Fruit fly (Drosophila melanogaster) whole organism, embryonic: ENCODE measurements around the gene Pmm2.
A peak's percentile ranks its signal among the peaks of the same experiment; 100 is the strongest.

Experiments
- Atf3 ChIP-seq: fragments of 200-800 bp; sonication (Bioruptor generic); optimal IDR thresholded peaks from 3 replicates; lab custom pipeline; 2016; ENCODE audit warnings: missing biosample characterization, missing genetic modification characterization
- Atf6 ChIP-seq: fragments of 200-800 bp; sonication (Bioruptor generic); IDR thresholded peaks from 2 replicates; pipeline ENCODE4 v1.3.6; 2022; ENCODE audit warnings: missing biosample characterization, missing genetic modification characterization
- B-H1 ChIP-seq: fragments of 200-800 bp; sonication (Bioruptor generic); IDR thresholded peaks from 3 replicates; pipeline ENCODE4 v1.3.6; 2022; ENCODE audit warnings: missing biosample characterization, missing genetic modification characterization
- CG10462 ChIP-seq: fragments of 200-800 bp; sonication (Bioruptor generic); optimal IDR thresholded peaks from 2 replicates; lab custom pipeline; 2016; ENCODE audit warnings: missing biosample characterization, missing genetic modification characterization
- CG10979 ChIP-seq: fragments of 200-800 bp; sonication (Bioruptor generic); optimal IDR thresholded peaks from 2 replicates; lab custom pipeline; 2018; ENCODE audit warnings: missing biosample characterization, mild to moderate bottlenecking, missing genetic modification characterization, moderate library complexity
- CG12071 ChIP-seq: fragments of 200-800 bp; sonication (Bioruptor generic); optimal IDR thresholded peaks from 3 replicates; lab custom pipeline; 2018; ENCODE audit warnings: missing biosample characterization, mild to moderate bottlenecking, missing genetic modification characterization
- CG13296 ChIP-seq: fragments of 200-800 bp; sonication (Bioruptor generic); optimal IDR thresholded peaks from 3 replicates; lab custom pipeline; 2018; ENCODE audit warnings: missing biosample characterization, mild to moderate bottlenecking, missing genetic modification characterization
- CG15479 ChIP-seq: fragments of 200-800 bp; sonication (Bioruptor generic); optimal IDR thresholded peaks from 3 replicates; lab custom pipeline; 2019; ENCODE audit warnings: missing biosample characterization, mild to moderate bottlenecking, missing genetic modification characterization, moderate library complexity
- CG1603 ChIP-seq: fragments of 200-800 bp; sonication (Bioruptor generic); optimal IDR thresholded peaks from 2 replicates; lab custom pipeline; 2019; ENCODE audit warnings: missing biosample characterization, mild to moderate bottlenecking, missing genetic modification characterization, moderate library complexity
- CG16863 ChIP-seq: fragments of 200-800 bp; sonication (Bioruptor generic); optimal IDR thresholded peaks from 3 replicates; lab custom pipeline; 2016; ENCODE audit warnings: missing biosample characterization, missing genetic modification characterization
- CG17328 ChIP-seq: fragments of 200-800 bp; sonication (Bioruptor generic); IDR thresholded peaks from 2 replicates; pipeline ENCODE4 v1.3.6; 2022; ENCODE audit warnings: missing biosample characterization, missing genetic modification characterization
- CG17361 ChIP-seq: fragments of 200-800 bp; sonication (Bioruptor generic); IDR thresholded peaks from 3 replicates; pipeline ENCODE4 v1.3.6; 2022; ENCODE audit warnings: missing biosample characterization, missing genetic modification characterization
- CG18011 ChIP-seq: fragments of 200-800 bp; sonication (Bioruptor generic); optimal IDR thresholded peaks from 2 replicates; lab custom pipeline; 2017; ENCODE audit warnings: missing biosample characterization, missing genetic modification characterization, mild to moderate bottlenecking, moderate library complexity, missing genotype
- CG34422 ChIP-seq: fragments of 200-800 bp; sonication (Bioruptor generic); IDR thresholded peaks from 3 replicates; pipeline ENCODE4 v1.3.6; 2022; ENCODE audit warnings: missing biosample characterization, missing genetic modification characterization
- CG3995 ChIP-seq: fragments of 200-800 bp; sonication (Bioruptor generic); optimal IDR thresholded peaks from 3 replicates; lab custom pipeline; 2016; ENCODE audit warnings: missing biosample characterization, missing genetic modification characterization
- CG4404 ChIP-seq: fragments of 200-800 bp; sonication (Bioruptor generic); IDR thresholded peaks from 2 replicates; pipeline ENCODE4 v1.3.6; 2022; ENCODE audit warnings: missing biosample characterization, missing genetic modification characterization
- CG5180 ChIP-seq: fragments of 200-800 bp; sonication (Bioruptor generic); optimal IDR thresholded peaks from 3 replicates; lab custom pipeline; 2017; ENCODE audit warnings: missing biosample characterization, missing genetic modification characterization, mild to moderate bottlenecking, moderate library complexity, missing genetic modification reagents
- CG5245 ChIP-seq: fragments of 200-800 bp; sonication (Bioruptor generic); optimal IDR thresholded peaks from 3 replicates; lab custom pipeline; 2016; ENCODE audit warnings: missing biosample characterization, missing genetic modification characterization
- CG6813 ChIP-seq: fragments of 200-800 bp; sonication (Bioruptor generic); optimal IDR thresholded peaks from 2 replicates; lab custom pipeline; 2017; ENCODE audit warnings: missing biosample characterization, missing genetic modification characterization, mild to moderate bottlenecking, moderate library complexity, missing genetic modification reagents
- CG8924 ChIP-seq: fragments of 200-800 bp; optimal IDR thresholded peaks from 3 replicates; lab custom pipeline; 2019; ENCODE audit warnings: missing biosample characterization, mild to moderate bottlenecking, missing genetic modification characterization, moderate library complexity
- CTCF ChIP-seq: fragments of 200-800 bp; sonication (Bioruptor generic); optimal IDR thresholded peaks from 2 replicates; lab custom pipeline; 2017; ENCODE audit warnings: missing biosample characterization, mild to moderate bottlenecking, missing genetic modification characterization, moderate library complexity
- Chrac-16 ChIP-seq: fragments of 200-800 bp; sonication (Bioruptor generic); optimal IDR thresholded peaks from 3 replicates; lab custom pipeline; 2016; ENCODE audit warnings: missing biosample characterization, missing genetic modification characterization
- Dek ChIP-seq: fragments of 200-800 bp; sonication (Bioruptor generic); optimal IDR thresholded peaks from 3 replicates; lab custom pipeline; 2019; ENCODE audit warnings: missing biosample characterization, mild to moderate bottlenecking, missing genetic modification characterization, moderate library complexity
- Doc2 ChIP-seq: fragments of 200-800 bp; sonication (Bioruptor generic); IDR thresholded peaks from 2 replicates; pipeline ENCODE4 v1.3.6; 2022; ENCODE audit warnings: missing biosample characterization, missing genetic modification characterization
- GATAe ChIP-seq: fragments of 200-800 bp; sonication (Bioruptor generic); conservative IDR thresholded peaks from 2 replicates; pipeline ENCODE4 v1.3.6; 2022; ENCODE audit warnings: missing biosample characterization, missing genetic modification characterization
- Hmx ChIP-seq: fragments of 200-800 bp; sonication (Bioruptor generic); optimal IDR thresholded peaks from 2 replicates; lab custom pipeline; 2016; ENCODE audit warnings: missing biosample characterization, missing genetic modification characterization
- Mes4 ChIP-seq: fragments of 200-800 bp; sonication (Bioruptor generic); optimal IDR thresholded peaks from 2 replicates; lab custom pipeline; 2016; ENCODE audit warnings: missing biosample characterization, missing genetic modification characterization
- Mrtf ChIP-seq: fragments of 200-800 bp; sonication (Bioruptor generic); IDR thresholded peaks from 3 replicates; pipeline ENCODE4 v1.3.6; 2022; ENCODE audit warnings: missing biosample characterization, missing genetic modification characterization
- Pdp1 ChIP-seq, 2 experiments: fragments of 200-800 bp; sonication (Bioruptor generic); optimal IDR thresholded peaks; 3 replicates each; lab custom pipeline; 2016; ENCODE audit warnings: missing biosample characterization in 2 of 2, missing genetic modification characterization in 2 of 2, mild to moderate bottlenecking in 1 of 2, moderate library complexity in 1 of 2
- Sry-β ChIP-seq: fragments of 200-800 bp; sonication (Bioruptor generic); optimal IDR thresholded peaks from 2 replicates; lab custom pipeline; 2018; ENCODE audit warnings: missing biosample characterization, mild to moderate bottlenecking, missing genetic modification characterization, moderate library complexity
- Stat92E ChIP-seq, 3 experiments: fragments of >200 bp in 2 of 3; fragments of 200-800 bp in 1 of 3; sonication (Bioruptor generic) in 1 of 3; optimal IDR thresholded peaks; 2 replicates each; lab custom pipeline; 2017 to 2019; ENCODE audit warnings: missing biosample characterization in 3 of 3, missing genetic modification characterization in 3 of 3, mild to moderate bottlenecking in 1 of 3, moderate library complexity in 1 of 3
- TFAM ChIP-seq: fragments of 200-800 bp; sonication (Bioruptor generic); optimal IDR thresholded peaks from 2 replicates; lab custom pipeline; 2017; ENCODE audit warnings: missing biosample characterization, missing genetic modification characterization, inconsistent platforms
- YL-1 ChIP-seq: fragments of 200-800 bp; sonication (Bioruptor generic); optimal IDR thresholded peaks from 3 replicates; lab custom pipeline; 2017; ENCODE audit warnings: missing biosample characterization, mild to moderate bottlenecking, missing genetic modification characterization
- bsh ChIP-seq, 2 experiments: fragments of 200-800 bp; sonication (Bioruptor generic); optimal IDR thresholded peaks; 2 replicates each; lab custom pipeline; 2017 to 2018; ENCODE audit warnings: mild to moderate bottlenecking in 2 of 2, missing biosample characterization in 2 of 2, missing genetic modification characterization in 2 of 2, moderate library complexity in 1 of 2
- dati ChIP-seq: fragments of 200-800 bp; sonication (Bioruptor generic); IDR thresholded peaks from 2 replicates; pipeline ENCODE4 v1.3.6; 2022; ENCODE audit warnings: missing biosample characterization, missing genetic modification characterization
- dpn ChIP-seq, 2 experiments: fragments of 200-800 bp; sonication (Bioruptor generic); optimal IDR thresholded peaks; 3 replicates each; lab custom pipeline; 2016; ENCODE audit warnings: missing biosample characterization in 2 of 2, missing genetic modification characterization in 2 of 2
- grau ChIP-seq: fragments of 200-800 bp; optimal IDR thresholded peaks from 3 replicates; lab custom pipeline; 2019; ENCODE audit warnings: missing biosample characterization, mild to moderate bottlenecking, missing genetic modification characterization, moderate library complexity
- jumu ChIP-seq: fragments of 200-800 bp; sonication (Bioruptor generic); optimal IDR thresholded peaks from 3 replicates; lab custom pipeline; 2016; ENCODE audit warnings: missing biosample characterization, missing genetic modification characterization
- klu ChIP-seq: fragments of 200-800 bp; sonication (Bioruptor generic); IDR thresholded peaks from 2 replicates; pipeline ENCODE4 v1.3.6; 2022; ENCODE audit warnings: missing biosample characterization, missing genetic modification characterization
- lab ChIP-seq: fragments of 200-800 bp; sonication (Bioruptor generic); optimal IDR thresholded peaks from 3 replicates; lab custom pipeline; 2017; ENCODE audit warnings: missing biosample characterization, missing genetic modification characterization, mild to moderate bottlenecking, moderate library complexity, missing genetic modification reagents
- p53 ChIP-seq: fragments of 200-800 bp; sonication (Bioruptor generic); optimal IDR thresholded peaks from 2 replicates; lab custom pipeline; 2016; ENCODE audit warnings: missing biosample characterization, missing genetic modification characterization
- pb ChIP-seq: fragments of 200-800 bp; sonication (Bioruptor generic); optimal IDR thresholded peaks from 3 replicates; lab custom pipeline; 2016; ENCODE audit warnings: missing biosample characterization, missing genetic modification characterization
- peb ChIP-seq: fragments of 200-800 bp; sonication (Bioruptor generic); IDR thresholded peaks from 2 replicates; pipeline ENCODE4 v1.3.6; 2022; ENCODE audit warnings: missing biosample characterization, missing genetic modification characterization
- pita ChIP-seq: fragments of 200-800 bp; sonication (Bioruptor generic); optimal IDR thresholded peaks from 2 replicates; lab custom pipeline; 2017; ENCODE audit warnings: missing biosample characterization, mild to moderate bottlenecking, missing genetic modification characterization
- ro ChIP-seq: fragments of 200-800 bp; sonication (Bioruptor generic); IDR thresholded peaks from 2 replicates; pipeline ENCODE4 v1.3.6; 2022; ENCODE audit warnings: missing biosample characterization, missing genetic modification characterization
- tll ChIP-seq, 2 experiments: fragments of 200-800 bp in 1 of 2; fragments of >200 bp in 1 of 2; sonication (Bioruptor generic) in 1 of 2; optimal IDR thresholded peaks; 2 replicates each; lab custom pipeline; 2017 to 2019; ENCODE audit warnings: missing biosample characterization in 2 of 2, missing genetic modification characterization in 2 of 2, mild to moderate bottlenecking in 1 of 2, moderate library complexity in 1 of 2
- trem ChIP-seq: fragments of 200-800 bp; optimal IDR thresholded peaks from 3 replicates; lab custom pipeline; 2019; ENCODE audit warnings: missing biosample characterization, mild to moderate bottlenecking, missing genetic modification characterization, moderate library complexity
- unc-4 ChIP-seq: fragments of 200-800 bp; sonication (Bioruptor generic); IDR thresholded peaks from 2 replicates; pipeline ENCODE4 v1.3.6; 2022; ENCODE audit warnings: missing biosample characterization, missing genetic modification characterization; ENCODE audit not compliant: partially characterized antibody
- vnd ChIP-seq: fragments of 200-800 bp; sonication (Bioruptor generic); IDR thresholded peaks from 3 replicates; pipeline ENCODE4 v1.3.6; 2022; ENCODE audit warnings: missing biosample characterization, missing genetic modification characterization; ENCODE audit not compliant: partially characterized antibody

The Pmm2 gene

DNA sequence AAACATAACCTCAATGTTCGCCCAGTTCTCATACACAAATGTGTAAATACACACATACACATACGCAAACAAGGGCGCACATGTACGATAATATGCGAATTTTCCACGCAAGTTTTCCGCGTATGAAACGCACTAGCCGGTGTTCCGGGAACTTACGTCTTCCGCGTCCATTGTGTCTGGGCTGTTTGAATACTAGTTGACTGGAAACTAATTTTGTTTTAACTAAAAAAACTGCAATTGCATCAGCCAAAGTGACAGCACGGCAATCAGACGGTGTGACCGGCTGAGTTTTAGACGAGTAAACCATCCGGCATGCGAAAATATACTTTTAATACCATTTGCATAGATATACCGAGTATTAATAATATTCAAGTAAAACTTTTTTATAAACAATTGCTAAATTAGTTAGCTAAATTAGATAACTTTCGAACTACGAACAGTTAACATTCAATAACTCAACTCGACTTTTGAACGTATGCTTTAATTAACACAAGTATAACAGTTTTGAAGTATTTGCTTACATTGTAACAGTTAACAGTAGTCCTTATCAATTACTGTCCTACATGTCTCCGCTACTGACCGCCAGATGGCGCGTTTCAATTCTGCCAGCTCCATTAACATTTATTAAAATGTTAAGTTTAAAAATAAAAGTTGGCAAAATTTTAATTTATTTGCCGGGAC lies 7.8 kb upstream of the Pmm2 start, which contains the start of gene eIF2beta (continued):
- TF ChIP-seq CG17328 (GFP tag; lab: Robert Waterston, UW) (0 out of 2 replicates have a peak, but pooled peaks have one; percentile 22), CG5180 (peak; percentile 8), trem (tag; lab: Kevin White, UChicago) (peak; percentile 80), bsh (GFP tag; optimal IDR thresholded peaks at IDR 0.05; lab: Kevin White, UChicago) (peak in 1 of 2 experiments; percentile 20), jumu (GFP tag; lab: Kevin White, UChicago) (no peak), Doc2 (no peak), grau (peak; percentile 43), CG13296 (GFP tag; lab: Kevin White, UChicago) (peak; percentile 64), vnd (GFP tag; lab: Robert Waterston, UW) (no peak), CG10979 (tag; lab: Kevin White, UChicago) (peak; percentile 47), klu (no peak), pb (no peak), Mes4 (GFP tag; lab: Kevin White, UChicago) (peak; percentile 39), CG1603 (tag; lab: Kevin White, UChicago) (peak; percentile 37), CG12071 (GFP tag; lab: Kevin White, UChicago) (peak; percentile 66), CG5245 (GFP tag; lab: Kevin White, UChicago) (peak; percentile 57), CG17361 (GFP tag; lab: Robert Waterston, UW) (peak; percentile 39; the same call in 1 of the 3 replicates), CTCF (peak; percentile 95), CG34422 (peak; percentile 85; the same call in 1 of the 3 replicates), Mrtf (GFP tag; lab: Robert Waterston, UW) (no peak), Chrac-16 (GFP tag; lab: Kevin White, UChicago) (peak; percentile 28), CG16863 (peak; percentile 14), Hmx (GFP tag; lab: Kevin White, UChicago) (no peak), YL-1 (GFP tag; lab: Kevin White, UChicago) (peak; percentile 97), CG10462 (GFP tag; lab: Kevin White, UChicago) (no peak), Stat92E (GFP tag; optimal IDR thresholded peaks at IDR 0.05; lab: Kevin White, UChicago) (peak in 1 of 3 experiments; percentile 12), Atf6 (no peak), GATAe (no peak), B-H1 (GFP tag; lab: Robert Waterston, UW) (no peak; the same call in 2 of the 3 replicates), Dek (tag; lab: Kevin White, UChicago) (no peak), CG3995 (GFP tag; lab: Kevin White, UChicago) (no peak), dpn (GFP tag; optimal IDR thresholded peaks at IDR 0.05; lab: Kevin White, UChicago) (peak in 1 of 2 experiments; percentile 18), CG8924 (tag; lab: Kevin White, UChicago) (peak; percentile 57), tll (GFP tag; optimal IDR thresholded peaks at IDR 0.05; lab: Kevin White, UChicago) (no peak)

DNA sequence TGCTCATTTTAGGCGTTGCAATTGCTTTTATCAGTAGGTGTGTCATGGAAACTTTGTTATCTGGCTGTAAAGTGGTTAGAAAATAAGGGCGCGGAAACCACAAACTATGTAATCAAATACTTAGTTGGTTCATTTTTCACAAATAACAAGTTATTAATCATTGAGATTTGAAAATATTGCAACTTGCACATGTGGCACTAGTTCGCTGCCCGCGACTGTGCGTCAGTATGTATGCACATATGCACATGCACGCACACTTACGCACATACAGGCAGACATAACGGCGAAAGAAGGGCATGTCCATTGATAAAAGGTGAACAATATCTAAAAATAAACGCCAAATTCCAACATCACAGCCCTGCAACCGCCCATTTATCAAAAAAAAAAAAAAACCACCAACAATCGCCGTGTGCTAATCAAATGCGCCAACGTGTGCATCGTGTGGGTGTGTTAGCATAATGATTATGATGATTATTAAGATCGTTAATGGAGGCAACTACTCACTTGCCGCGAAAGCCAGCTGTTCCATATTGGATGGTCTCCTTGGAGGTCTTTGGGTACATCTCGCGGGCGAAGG lies 4.9 kb upstream of the Pmm2 start:
- TF ChIP-seq dati: 0 out of 2 replicates have a peak, but pooled peaks have one; percentile 38
- peak; percentile 60 for TF ChIP-seq lab (GFP tag; lab: Kevin White, UChicago)
- peak; percentile 31 for TF ChIP-seq CG6813
- peak in 1 of 2 experiments; percentile 40 for TF ChIP-seq Pdp1 (GFP tag; optimal IDR thresholded peaks at IDR 0.05; lab: Kevin White, UChicago)
- TF ChIP-seq peb (GFP tag; lab: Robert Waterston, UW): no peak
- TF ChIP-seq TFAM (GFP tag; lab: Kevin White, UChicago): no peak
- no peak for TF ChIP-seq p53 (GFP tag; lab: Kevin White, UChicago)
- TF ChIP-seq CG8924 (tag; lab: Kevin White, UChicago): peak; percentile 42
- TF ChIP-seq CG18011 (GFP tag; lab: Kevin White, UChicago): peak; percentile 38
- TF ChIP-seq ro (GFP tag; lab: Robert Waterston, UW): no peak
- no peak for TF ChIP-seq unc-4 (GFP tag; lab: Robert Waterston, UW)
- TF ChIP-seq Sry-β (GFP tag; lab: Kevin White, UChicago): no peak
- TF ChIP-seq pita: no peak
- TF ChIP-seq CG15479 (GFP tag; lab: Kevin White, UChicago): no peak
- no peak for TF ChIP-seq Atf3
- TF ChIP-seq CG4404 (GFP tag; lab: Robert Waterston, UW): 0 out of 2 replicates have a peak, but pooled peaks have one; percentile 11
